Worm (Caenorhabditis elegans): ENCODE data around the gene F28B4.3.

DNA sequence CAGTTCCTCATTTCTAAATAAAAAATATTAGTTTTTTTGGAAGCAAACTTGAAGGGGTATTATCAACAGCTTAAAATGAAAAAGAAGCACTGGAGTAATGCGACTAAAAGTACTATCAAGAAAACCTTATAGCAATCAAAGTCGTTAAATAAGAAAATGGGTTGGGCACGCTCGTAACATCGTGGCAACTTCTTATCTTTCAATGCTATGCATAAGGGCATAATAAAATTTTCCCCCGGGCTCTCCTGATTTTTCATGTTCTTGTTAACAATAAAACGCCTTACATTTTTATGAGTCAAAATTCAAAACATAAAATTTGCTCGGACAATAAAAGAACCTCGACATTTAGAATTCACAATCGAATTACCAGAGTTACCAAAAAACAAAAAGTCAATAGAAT is 8.4 kb upstream of the F28B4.3 start, which contains the start of gene irg-7:
- no peak for TF ChIP-seq mep-1 (tag; optimal IDR thresholded peaks at IDR 0.05)
- no peak for TF ChIP-seq ztf-11 (tag; optimal IDR thresholded peaks at IDR 0.05)
- no peak for TF ChIP-seq elt-1 (tag; optimal IDR thresholded peaks at IDR 0.05; ENCODE audit: borderline replicate concordance, insufficient read depth)
- TF ChIP-seq sem-2 (GFP tag; optimal IDR thresholded peaks at IDR 0.05), result no peak

Measured in whole organism, mixed stage, embryonic.